Worm (Caenorhabditis elegans): ENCODE measurements around the gene acs-15.
"Not testable (repeated sequence)": the region's sequence is repeated elsewhere in the genome, so short reads cannot be mapped to it uniquely, and the experiment has no call there.

The acs-15 gene

DNA sequence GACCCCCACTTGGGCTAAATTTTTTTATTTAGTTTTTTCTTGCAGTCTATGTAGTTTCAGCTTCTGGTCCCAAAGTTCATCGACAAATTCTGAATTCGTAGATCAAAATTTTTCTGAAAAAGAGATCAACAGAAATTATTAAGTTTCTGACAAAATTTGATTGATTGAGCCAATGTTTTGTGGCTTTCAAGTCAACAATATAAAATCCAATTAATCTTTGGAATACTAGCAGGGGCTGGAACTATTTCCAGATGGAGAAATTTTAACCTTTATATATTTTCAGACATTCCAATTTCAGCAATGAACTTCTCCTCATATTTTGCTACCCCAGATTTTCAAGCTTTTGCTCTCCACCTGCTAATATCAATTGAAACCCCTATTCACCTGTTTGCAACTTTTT, 50.0 kb downstream of the acs-15 start, which contains the start of gene srh-274:
srh-274 (plus strand) TSS at position 301 of the 400 bp plus-strand sequence.
- no peak for TF ChIP-seq hmg-4 (GFP tag; optimal IDR thresholded peaks at IDR 0.05)
- no peak for TF ChIP-seq tbx-11 (GFP tag; IDR thresholded peaks at IDR 0.05)
- TF ChIP-seq ceh-36 (tag; optimal IDR thresholded peaks at IDR 0.05): no peak
- TF ChIP-seq ceh-13 (GFP tag; optimal IDR thresholded peaks at IDR 0.05): no peak
- TF ChIP-seq ets-7 (tag; optimal IDR thresholded peaks at IDR 0.05): no peak
- no peak for TF ChIP-seq B0310.2 (tag; optimal IDR thresholded peaks at IDR 0.05)
- TF ChIP-seq aly-1 (tag; optimal IDR thresholded peaks at IDR 0.05): no peak
- no peak for TF ChIP-seq sea-1 (GFP tag; conservative IDR thresholded peaks at IDR 0.05)
- no peak for TF ChIP-seq tra-4 (tag; optimal IDR thresholded peaks at IDR 0.05)
- no peak for TF ChIP-seq hmbx-1 (tag; optimal IDR thresholded peaks at IDR 0.05)
- TF ChIP-seq flt-1 (GFP tag; IDR thresholded peaks at IDR 0.05): no peak
- no peak for TF ChIP-seq tbx-37 (GFP tag; conservative IDR thresholded peaks at IDR 0.05)
- no peak for TF ChIP-seq ama-1 (optimal IDR thresholded peaks at IDR 0.05)
- TF ChIP-seq F13C5.2 (tag; optimal IDR thresholded peaks at IDR 0.05): no peak
- no peak for TF ChIP-seq hnd-1 (tag; optimal IDR thresholded peaks at IDR 0.05)
- no peak for TF ChIP-seq scrt-1 (GFP tag; IDR thresholded peaks at IDR 0.05)
- no peak for TF ChIP-seq pes-1 (GFP tag; IDR thresholded peaks at IDR 0.05)

DNA sequence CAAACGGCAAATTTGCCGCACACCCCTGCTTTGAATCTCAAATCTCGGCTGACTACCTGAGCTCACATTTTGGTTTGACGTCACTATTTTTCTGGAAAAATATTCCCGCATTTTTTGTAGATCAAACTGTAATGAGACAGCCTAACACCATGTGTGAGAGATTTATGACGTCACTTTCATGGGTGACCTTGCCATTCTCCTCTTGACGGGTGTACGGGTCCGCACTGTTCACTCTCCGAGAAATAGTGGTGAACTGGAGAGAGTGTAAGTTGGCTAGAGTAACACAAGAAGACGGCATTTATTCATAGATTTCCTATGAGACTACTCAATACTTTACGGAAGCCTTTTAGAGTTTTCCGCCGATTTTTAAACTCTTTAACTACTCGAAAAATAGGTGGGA, 52.9 kb downstream of the acs-15 start, which contains the start of gene fbxc-40:
fbxc-40 (plus strand) TSS at position 301 of the 400 bp plus-strand sequence.
- TF ChIP-seq hmg-4 (GFP tag; optimal IDR thresholded peaks at IDR 0.05); ceh-13 (GFP tag; optimal IDR thresholded peaks at IDR 0.05); hmbx-1 (tag; optimal IDR thresholded peaks at IDR 0.05): not testable (repeated sequence)
